Worm (Caenorhabditis elegans): ENCODE measurements around the gene lipl-5.

DNA sequence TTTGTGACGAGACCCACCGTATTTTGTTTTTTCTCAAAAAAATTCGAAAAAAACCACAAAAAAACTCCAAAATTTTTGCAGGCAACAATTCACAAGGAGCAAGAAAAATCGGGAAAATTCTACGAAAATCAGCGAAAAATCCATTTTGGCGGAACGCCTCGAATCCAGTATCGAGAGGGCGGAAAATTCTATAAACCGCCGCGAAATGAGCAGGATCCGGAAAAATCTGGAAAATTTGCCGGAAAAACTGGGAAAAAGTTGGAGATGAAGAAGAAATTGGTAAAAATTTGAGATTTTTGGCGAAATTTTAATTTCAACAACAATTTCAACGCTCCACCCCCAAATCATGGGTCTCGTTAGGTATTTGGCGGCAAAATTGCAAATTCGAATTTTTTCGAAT is 25.5 kb upstream of the lipl-5 start:
- no peak for TF ChIP-seq Y55F3AM.14 (GFP tag; optimal IDR thresholded peaks at IDR 0.05)
- TF ChIP-seq ZK546.5 (tag; optimal IDR thresholded peaks at IDR 0.05): no peak
- no peak for TF ChIP-seq lsy-2 (tag; optimal IDR thresholded peaks at IDR 0.05)
- TF ChIP-seq lin-13 (GFP tag; optimal IDR thresholded peaks at IDR 0.05): no peak
- no peak for TF ChIP-seq lin-39 (tag; optimal IDR thresholded peaks at IDR 0.05)
- TF ChIP-seq alr-1 (tag; optimal IDR thresholded peaks at IDR 0.05): no peak
- TF ChIP-seq ztf-11 (tag; optimal IDR thresholded peaks at IDR 0.05): no peak
- no peak for TF ChIP-seq unc-62 (GFP tag; optimal IDR thresholded peaks at IDR 0.05)
- no peak for TF ChIP-seq nhr-237 (tag; optimal IDR thresholded peaks at IDR 0.05)
- no peak for TF ChIP-seq blmp-1 (tag; optimal IDR thresholded peaks at IDR 0.05; ENCODE audit: insufficient read depth)

Data from whole organism, L2 larva.